Fruit fly (Drosophila melanogaster) whole organism, adult: ENCODE results near the gene CG15646.

ENCODE experiments used
- CG5204 ChIP-seq: fragments of 200-800 bp; sonication (Bioruptor generic); optimal IDR thresholded peaks from 2 replicates; lab custom pipeline; 2016; ENCODE audit warnings: missing biosample characterization, missing genetic modification characterization
- Crg-1 ChIP-seq: fragments of 200-800 bp; sonication (Bioruptor generic); optimal IDR thresholded peaks from 2 replicates; lab custom pipeline; 2016; ENCODE audit warnings: missing biosample characterization, missing genetic modification characterization
- cnc ChIP-seq, 2 experiments: fragments of >200 bp; optimal IDR thresholded peaks; 2 replicates each; lab custom pipeline; 2017
- kay ChIP-seq: fragments of 200-800 bp; sonication (Bioruptor generic); peaks from one replicate; lab custom pipeline; 2016; ENCODE audit warnings: missing biosample characterization, missing genetic modification characterization, borderline replicate concordance
- ovo ChIP-seq: fragments of 200-800 bp; sonication (Bioruptor generic); optimal IDR thresholded peaks from 2 replicates; lab custom pipeline; 2016; ENCODE audit warnings: missing biosample characterization, missing genetic modification characterization
- toe ChIP-seq: fragments of 200-800 bp; sonication (Bioruptor generic); optimal IDR thresholded peaks from 2 replicates; lab custom pipeline; 2016; ENCODE audit warnings: missing biosample characterization, missing genetic modification characterization

DNA sequence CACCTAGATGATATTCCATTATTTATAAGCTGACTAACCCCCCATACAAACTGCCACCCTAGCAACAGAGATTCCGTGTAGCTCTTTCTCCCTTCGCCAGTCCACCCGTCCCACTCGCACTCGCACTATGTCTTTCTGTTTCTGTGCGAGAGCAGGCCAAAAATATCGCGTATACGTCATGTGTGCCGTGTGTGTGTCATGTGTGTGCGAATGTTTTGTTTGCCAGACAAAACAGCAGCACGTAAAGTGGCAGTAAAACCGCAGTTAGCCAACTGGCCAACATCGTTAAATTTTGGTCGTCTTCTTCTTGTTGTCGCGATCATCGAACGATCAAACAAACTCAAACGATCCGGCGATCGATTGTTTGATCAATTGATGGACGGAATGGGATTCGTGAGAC lies 39.4 kb downstream of the CG15646 start:
- TF ChIP-seq CG5204 (GFP tag; lab: Kevin White, UChicago) (no peak), Crg-1 (GFP tag; lab: Kevin White, UChicago) (no peak), ovo (no peak), toe (no peak), cnc (optimal IDR thresholded peaks at IDR 0.05; lab: Kevin White, UChicago) (no peak), kay (no peak)
